Worm (Caenorhabditis elegans): ENCODE data around the gene tag-275.

Gene tag-275

ce11 chrX:6093046-6093445, 57.3 kb downstream of the tag-275 start, which contains the start of gene C15H9.5 (continued):
- TF ChIP-seq sox-4 (tag; optimal IDR thresholded peaks at IDR 0.05) (no peak), alr-1 (tag; optimal IDR thresholded peaks at IDR 0.05; ENCODE audit: borderline replicate concordance) (no peak), pax-3 (tag; optimal IDR thresholded peaks at IDR 0.05) (no peak), C04F5.9 (tag; optimal IDR thresholded peaks at IDR 0.05) (no peak), nhr-11 (tag; optimal IDR thresholded peaks at IDR 0.05) (no peak), lsy-2 (tag; optimal IDR thresholded peaks at IDR 0.05) (peak in 1 of 2 experiments; percentile 28)

- peak; percentile 72 for TF ChIP-seq blmp-1 (tag; optimal IDR thresholded peaks at IDR 0.05)
- TF ChIP-seq nhr-77 (tag; optimal IDR thresholded peaks at IDR 0.05) = no peak
- TF ChIP-seq grh-1 (GFP tag; IDR thresholded peaks at IDR 0.05) = no peak
- peak in 1 of 6 experiments; percentile 21 for TF ChIP-seq elt-3 (tag; optimal IDR thresholded peaks at IDR 0.05)
- peak; percentile 29 for TF ChIP-seq rnt-1 (tag; optimal IDR thresholded peaks at IDR 0.05)
- peak; percentile 69 for TF ChIP-seq nhr-85 (tag)
These were observed 57.8 kb downstream of the tag-275 start for ce11 chrX:6092533-6092932.
